Fruit fly (Drosophila melanogaster) whole organism, adult: Measurements from ENCODE around the gene trem.

ENCODE experiments used
- CG11617 ChIP-seq: fragments of 200-800 bp; sonication (Bioruptor generic); optimal IDR thresholded peaks from 2 replicates; lab custom pipeline; 2017; ENCODE audit warnings: mild to moderate bottlenecking, missing biosample characterization, missing genetic modification reagents, missing genetic modification characterization
- CG12768 ChIP-seq: fragments of 200-800 bp; sonication (Bioruptor generic); optimal IDR thresholded peaks from 2 replicates; lab custom pipeline; 2017; ENCODE audit warnings: missing biosample characterization, missing genetic modification characterization, mild to moderate bottlenecking, moderate library complexity, missing genetic modification reagents
- CG14711 ChIP-seq: fragments of 200-800 bp; sonication (Bioruptor generic); optimal IDR thresholded peaks from 2 replicates; lab custom pipeline; 2018; ENCODE audit warnings: missing biosample characterization, mild to moderate bottlenecking, missing genetic modification characterization, moderate library complexity
- CG1620 ChIP-seq: fragments of 200-800 bp; sonication (Bioruptor generic); optimal IDR thresholded peaks from 2 replicates; lab custom pipeline; 2016; ENCODE audit warnings: missing biosample characterization, missing genetic modification characterization
- CG33017 ChIP-seq: fragments of 200-800 bp; sonication (Bioruptor generic); optimal IDR thresholded peaks from 2 replicates; lab custom pipeline; 2018; ENCODE audit warnings: missing biosample characterization, mild to moderate bottlenecking, missing genetic modification characterization, moderate library complexity
- CG5204 ChIP-seq: fragments of 200-800 bp; sonication (Bioruptor generic); optimal IDR thresholded peaks from 2 replicates; lab custom pipeline; 2016; ENCODE audit warnings: missing biosample characterization, missing genetic modification characterization
- CG7045 ChIP-seq: fragments of 200-800 bp; sonication (Bioruptor generic); optimal IDR thresholded peaks from 2 replicates; lab custom pipeline; 2017; ENCODE audit warnings: missing biosample characterization, mild to moderate bottlenecking, missing genetic modification characterization
- CG7101 ChIP-seq: fragments of 200-800 bp; sonication (Bioruptor generic); optimal IDR thresholded peaks from 2 replicates; lab custom pipeline; 2018; ENCODE audit warnings: missing biosample characterization, mild to moderate bottlenecking, missing genetic modification characterization, moderate library complexity
- Clk ChIP-seq: fragments of 200-800 bp; sonication (Bioruptor generic); optimal IDR thresholded peaks from 2 replicates; lab custom pipeline; 2017; ENCODE audit warnings: missing biosample characterization, missing genetic modification characterization
- Crg-1 ChIP-seq: fragments of 200-800 bp; sonication (Bioruptor generic); optimal IDR thresholded peaks from 2 replicates; lab custom pipeline; 2016; ENCODE audit warnings: missing biosample characterization, missing genetic modification characterization
- Hr96 ChIP-seq: fragments of 200-800 bp; sonication (Bioruptor generic); optimal IDR thresholded peaks from 2 replicates; lab custom pipeline; 2016; ENCODE audit warnings: missing biosample characterization, missing genetic modification characterization
- Mnt ChIP-seq: fragments of 200-800 bp; sonication (Bioruptor generic); optimal IDR thresholded peaks from 2 replicates; lab custom pipeline; 2016; ENCODE audit warnings: missing biosample characterization, mild to moderate bottlenecking, missing genetic modification characterization
- bab1 ChIP-seq: fragments of 200-800 bp; sonication (Bioruptor generic); optimal IDR thresholded peaks from 3 replicates; lab custom pipeline; 2019; ENCODE audit warnings: missing biosample characterization, mild to moderate bottlenecking, missing genetic modification characterization, moderate library complexity
- cic ChIP-seq: fragments of 200-800 bp; sonication (Bioruptor generic); optimal IDR thresholded peaks from 2 replicates; lab custom pipeline; 2017; ENCODE audit warnings: missing biosample characterization, mild to moderate bottlenecking, missing genetic modification characterization, moderate library complexity
- cnc ChIP-seq, 2 experiments: fragments of >200 bp; optimal IDR thresholded peaks; 2 replicates each; lab custom pipeline; 2017
- kay ChIP-seq: fragments of 200-800 bp; sonication (Bioruptor generic); peaks from one replicate; lab custom pipeline; 2016; ENCODE audit warnings: missing biosample characterization, missing genetic modification characterization, borderline replicate concordance
- ovo ChIP-seq: fragments of 200-800 bp; sonication (Bioruptor generic); optimal IDR thresholded peaks from 2 replicates; lab custom pipeline; 2016; ENCODE audit warnings: missing biosample characterization, missing genetic modification characterization
- pad ChIP-seq: fragments of 200-800 bp; sonication (Bioruptor generic); optimal IDR thresholded peaks from 3 replicates; lab custom pipeline; 2017; ENCODE audit warnings: missing biosample characterization, missing genetic modification characterization, mild to moderate bottlenecking, moderate library complexity, missing genetic modification reagents
- tj ChIP-seq: fragments of 200-800 bp; sonication (Bioruptor generic); optimal IDR thresholded peaks from 3 replicates; lab custom pipeline; 2017; ENCODE audit warnings: missing biosample characterization, mild to moderate bottlenecking, missing genetic modification characterization, moderate library complexity
- toe ChIP-seq: fragments of 200-800 bp; sonication (Bioruptor generic); optimal IDR thresholded peaks from 2 replicates; lab custom pipeline; 2016; ENCODE audit warnings: missing biosample characterization, missing genetic modification characterization

The trem gene

DNA sequence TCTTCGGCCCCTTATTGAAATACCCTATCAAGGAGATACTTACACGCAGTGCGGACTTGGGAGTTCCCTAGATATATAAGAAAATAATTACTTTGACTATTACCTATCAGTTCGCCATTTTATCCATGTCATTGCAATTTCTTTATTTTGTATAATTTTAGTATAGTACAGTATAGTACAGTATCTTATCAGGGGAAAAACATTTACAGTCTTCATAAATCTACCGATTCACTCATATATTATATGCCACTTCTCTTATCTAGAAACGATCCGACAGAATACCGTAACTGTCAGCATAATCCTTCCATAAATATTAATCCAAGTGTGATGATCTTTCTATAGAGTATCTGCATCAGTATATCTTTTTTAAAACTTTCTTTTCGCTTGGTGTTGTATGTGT lies 34.7 kb downstream of the trem start:
- no peak for TF ChIP-seq cic (GFP tag; lab: Kevin White, UChicago)
- no peak for TF ChIP-seq Clk (GFP tag; lab: Kevin White, UChicago)
- TF ChIP-seq bab1 (GFP tag; lab: Kevin White, UChicago): no peak
- no peak for TF ChIP-seq pad (GFP tag; lab: Kevin White, UChicago)
- TF ChIP-seq CG12768 (GFP tag; lab: Kevin White, UChicago): no peak
- no peak for TF ChIP-seq kay (GFP tag; lab: Kevin White, UChicago)
- TF ChIP-seq CG33017: no peak
- TF ChIP-seq Mnt (GFP tag; lab: Kevin White, UChicago): no peak
- no peak for TF ChIP-seq toe (GFP tag; lab: Kevin White, UChicago)
- no peak for TF ChIP-seq Hr96 (GFP tag; lab: Kevin White, UChicago)
- TF ChIP-seq ovo: no peak
- no peak for TF ChIP-seq CG5204 (GFP tag; lab: Kevin White, UChicago)
- TF ChIP-seq CG7101 (tag; lab: Kevin White, UChicago): no peak
- TF ChIP-seq CG14711: no peak
- TF ChIP-seq cnc (optimal IDR thresholded peaks at IDR 0.05; lab: Kevin White, UChicago): no peak
- no peak for TF ChIP-seq CG1620 (GFP tag; lab: Kevin White, UChicago)
- TF ChIP-seq CG11617: no peak
- TF ChIP-seq tj (GFP tag; lab: Kevin White, UChicago): no peak
- TF ChIP-seq Crg-1 (GFP tag; lab: Kevin White, UChicago): no peak
- no peak for TF ChIP-seq CG7045 (GFP tag; lab: Kevin White, UChicago)

DNA sequence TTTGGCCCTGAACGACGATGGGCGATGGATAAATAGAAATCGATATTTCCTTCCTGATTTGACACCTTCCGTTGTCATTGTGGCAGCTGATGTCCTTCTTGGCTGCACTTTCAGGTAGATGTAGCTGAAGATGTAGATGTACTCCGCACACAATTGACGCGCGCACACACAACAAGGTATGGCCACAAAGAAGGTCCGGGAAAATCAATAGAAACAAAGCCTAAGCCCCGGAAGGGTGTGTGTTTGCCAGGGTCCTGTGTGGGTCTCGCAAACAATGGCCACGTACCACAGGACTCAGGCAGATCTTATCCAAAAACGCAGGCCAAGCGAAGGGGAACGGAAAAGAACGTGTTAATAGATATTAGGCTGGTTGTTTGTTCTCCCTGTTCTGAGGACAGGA lies 35.7 kb downstream of the trem start:
- TF ChIP-seq CG5204 (GFP tag; lab: Kevin White, UChicago) (no peak), CG7101 (tag; lab: Kevin White, UChicago) (no peak), CG7045 (GFP tag; lab: Kevin White, UChicago) (no peak), Hr96 (GFP tag; lab: Kevin White, UChicago) (no peak), CG11617 (no peak), cic (GFP tag; lab: Kevin White, UChicago) (no peak), kay (GFP tag; lab: Kevin White, UChicago) (no peak), cnc (optimal IDR thresholded peaks at IDR 0.05; lab: Kevin White, UChicago) (no peak), tj (GFP tag; lab: Kevin White, UChicago) (no peak), Mnt (GFP tag; lab: Kevin White, UChicago) (no peak), CG14711 (no peak), bab1 (GFP tag; lab: Kevin White, UChicago) (no peak), toe (GFP tag; lab: Kevin White, UChicago) (no peak), ovo (no peak), Crg-1 (GFP tag; lab: Kevin White, UChicago) (no peak), pad (GFP tag; lab: Kevin White, UChicago) (no peak), CG1620 (GFP tag; lab: Kevin White, UChicago) (no peak), CG33017 (no peak), CG12768 (GFP tag; lab: Kevin White, UChicago) (no peak), Clk (GFP tag; lab: Kevin White, UChicago) (no peak)

DNA sequence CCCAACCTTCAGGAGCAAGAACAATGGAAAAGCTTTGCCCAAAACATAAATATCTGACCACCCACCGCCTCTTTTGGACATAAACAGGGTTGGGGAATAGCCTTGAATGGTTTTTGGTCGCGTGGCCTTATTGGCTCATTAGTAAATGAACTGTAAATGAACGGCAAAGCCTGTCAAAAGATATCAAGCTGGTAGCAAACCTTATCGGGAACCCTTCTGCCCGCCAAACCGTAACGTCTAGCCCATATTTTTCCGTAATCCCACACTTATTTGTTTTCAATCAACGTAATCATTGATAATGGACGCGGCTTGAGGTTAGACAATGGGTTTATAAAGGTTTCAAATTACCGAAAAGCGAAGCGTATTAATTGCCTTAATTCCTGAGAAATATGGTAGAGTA lies 45.7 kb downstream of the trem start:
- TF ChIP-seq Hr96 (GFP tag; lab: Kevin White, UChicago) (no peak), cic (GFP tag; lab: Kevin White, UChicago) (no peak), CG5204 (GFP tag; lab: Kevin White, UChicago) (no peak), CG11617 (no peak), cnc (optimal IDR thresholded peaks at IDR 0.05; lab: Kevin White, UChicago) (no peak), CG14711 (no peak), Crg-1 (GFP tag; lab: Kevin White, UChicago) (no peak), CG7101 (tag; lab: Kevin White, UChicago) (no peak), bab1 (GFP tag; lab: Kevin White, UChicago) (no peak), pad (GFP tag; lab: Kevin White, UChicago) (no peak), Clk (GFP tag; lab: Kevin White, UChicago) (no peak), CG1620 (GFP tag; lab: Kevin White, UChicago) (no peak), kay (GFP tag; lab: Kevin White, UChicago) (no peak), CG7045 (GFP tag; lab: Kevin White, UChicago) (no peak), CG33017 (no peak), tj (GFP tag; lab: Kevin White, UChicago) (no peak), toe (GFP tag; lab: Kevin White, UChicago) (no peak)
